Worm (Caenorhabditis elegans) whole organism, L2 larva: ENCODE data around the gene Y17G9B.8.

Source experiments
- C34F6.9 ChIP-seq: fragments of 150-350 bp; optimal IDR thresholded peaks from 2 replicates; lab custom pipeline; 2014; ENCODE audit warnings: missing biosample characterization, missing genetic modification characterization
- F13H6.1 ChIP-seq: sonication (generic microtip); optimal IDR thresholded peaks from 2 replicates; lab custom pipeline; 2016; ENCODE audit warnings: missing genetic modification characterization, missing compliant biosample characterization
- Y55F3AM.14 ChIP-seq: fragments of 200-800 bp; sonication (Bioruptor generic); optimal IDR thresholded peaks from 2 replicates; lab custom pipeline; 2018; ENCODE audit warnings: mild to moderate bottlenecking, missing genetic modification characterization, missing compliant biosample characterization
- alr-1 ChIP-seq: fragments of 150-350 bp; optimal IDR thresholded peaks from 2 replicates; lab custom pipeline; 2014; ENCODE audit warnings: missing biosample characterization, missing genetic modification characterization
- aly-2 ChIP-seq: fragments of 150-350 bp; optimal IDR thresholded peaks from 2 replicates; lab custom pipeline; 2014; ENCODE audit warnings: missing biosample characterization, missing genetic modification characterization
- ama-1 ChIP-seq: fragments of 150-350 bp; optimal IDR thresholded peaks from 2 replicates; lab custom pipeline; 2018; ENCODE audit warnings: inconsistent platforms
- blmp-1 ChIP-seq: sonication (generic microtip); optimal IDR thresholded peaks from 2 replicates; lab custom pipeline; 2017; ENCODE audit warnings: missing genetic modification characterization, mild to moderate bottlenecking, missing compliant biosample characterization, antibody characterized with exemption, moderate library complexity; ENCODE audit not compliant: insufficient read depth
- ceh-16 ChIP-seq: fragments of 150-350 bp; optimal IDR thresholded peaks from 2 replicates; lab custom pipeline; 2014; ENCODE audit warnings: missing biosample characterization, missing genetic modification characterization
- ceh-82 ChIP-seq: fragments of 150-350 bp; optimal IDR thresholded peaks from 2 replicates; lab custom pipeline; 2014; ENCODE audit warnings: missing biosample characterization, missing genetic modification characterization
- crh-2 ChIP-seq: sonication (generic microtip); optimal IDR thresholded peaks from 2 replicates; lab custom pipeline; 2017; ENCODE audit warnings: missing biosample characterization, missing genetic modification characterization
- dmd-4 ChIP-seq: sonication (generic microtip); optimal IDR thresholded peaks from 2 replicates; lab custom pipeline; 2017; ENCODE audit warnings: missing biosample characterization, missing genetic modification characterization
- egl-27 ChIP-seq: sonication (generic microtip); optimal IDR thresholded peaks from 3 replicates; lab custom pipeline; 2017; ENCODE audit warnings: missing biosample characterization, missing genetic modification reagents, missing genetic modification characterization
- elt-1 ChIP-seq: fragments of 150-350 bp; optimal IDR thresholded peaks from 2 replicates; lab custom pipeline; 2014; ENCODE audit warnings: missing biosample characterization, missing genetic modification characterization
- gmeb-1 ChIP-seq: fragments of 150-350 bp; optimal IDR thresholded peaks from 2 replicates; lab custom pipeline; 2014; ENCODE audit warnings: missing biosample characterization, missing genetic modification characterization
- lin-11 ChIP-seq: fragments of 150-350 bp; sonication (generic microtip); optimal IDR thresholded peaks from 2 replicates; lab custom pipeline; 2014; ENCODE audit warnings: missing biosample characterization, missing genetic modification characterization, inconsistent platforms, mixed read lengths
- lin-13 ChIP-seq: fragments of 150-350 bp; optimal IDR thresholded peaks from 2 replicates; lab custom pipeline; 2014; ENCODE audit warnings: missing biosample characterization, missing genetic modification reagents, missing genetic modification characterization
- lsy-2 ChIP-seq, 2 experiments: fragments of 150-350 bp in 1 of 2; sonication (generic microtip) in 1 of 2; optimal IDR thresholded peaks; 2 replicates each; lab custom pipeline; 2014 to 2017; ENCODE audit warnings: missing biosample characterization in 2 of 2, missing genetic modification characterization in 2 of 2
- mdl-1 ChIP-seq, 2 experiments: fragments of 150-350 bp in 1 of 2; sonication (generic microtip) in 1 of 2; optimal IDR thresholded peaks; 2 replicates each; lab custom pipeline; 2017; ENCODE audit warnings: missing biosample characterization in 2 of 2, missing genetic modification characterization in 2 of 2
- nhr-11 ChIP-seq: fragments of 150-350 bp; optimal IDR thresholded peaks from 2 replicates; lab custom pipeline; 2014; ENCODE audit warnings: missing biosample characterization, missing genetic modification characterization
- nhr-129 ChIP-seq: fragments of 150-350 bp; optimal IDR thresholded peaks from 2 replicates; lab custom pipeline; 2014; ENCODE audit warnings: missing biosample characterization, missing genetic modification characterization
- nhr-21 ChIP-seq: fragments of 150-350 bp; optimal IDR thresholded peaks from 2 replicates; lab custom pipeline; 2014; ENCODE audit warnings: missing biosample characterization, missing genetic modification characterization
- nhr-23 ChIP-seq: fragments of 150-350 bp; optimal IDR thresholded peaks from 2 replicates; lab custom pipeline; 2014; ENCODE audit warnings: missing biosample characterization, missing genetic modification reagents, missing genetic modification characterization
- nhr-237 ChIP-seq: fragments of 150-350 bp; optimal IDR thresholded peaks from 2 replicates; lab custom pipeline; 2014; ENCODE audit warnings: missing biosample characterization, missing genetic modification characterization
- nhr-25 ChIP-seq: fragments of 150-350 bp; sonication (generic microtip); optimal IDR thresholded peaks from 3 replicates; lab custom pipeline; 2014; ENCODE audit warnings: missing biosample characterization, missing genetic modification characterization
- sem-4 ChIP-seq: fragments of 150-350 bp; optimal IDR thresholded peaks from 2 replicates; lab custom pipeline; 2014; ENCODE audit warnings: missing biosample characterization, missing genetic modification reagents, missing genetic modification characterization
- skn-1 ChIP-seq: sonication (generic microtip); optimal IDR thresholded peaks from 2 replicates; lab custom pipeline; 2017; ENCODE audit warnings: missing biosample characterization, missing genetic modification characterization
- sma-3 ChIP-seq: sonication (generic microtip); optimal IDR thresholded peaks from 2 replicates; lab custom pipeline; 2016; ENCODE audit warnings: missing genetic modification reagents, missing genetic modification characterization, missing compliant biosample characterization
- sma-9 ChIP-seq, 2 experiments: fragments of 150-350 bp in 1 of 2; sonication (generic microtip) in 1 of 2; optimal IDR thresholded peaks; 2 replicates each; lab custom pipeline; 2014 to 2016; ENCODE audit warnings: missing genetic modification characterization in 2 of 2, mild to moderate bottlenecking in 1 of 2, missing biosample characterization in 1 of 2, missing compliant biosample characterization in 1 of 2, missing genetic modification reagents in 1 of 2, moderate library complexity in 1 of 2
- snpc-4 ChIP-seq: fragments of 150-350 bp; optimal IDR thresholded peaks from 2 replicates; lab custom pipeline; 2014; ENCODE audit warnings: missing biosample characterization, missing genetic modification characterization
- unc-55 ChIP-seq: fragments of 150-350 bp; sonication (generic microtip); optimal IDR thresholded peaks from 3 replicates; lab custom pipeline; 2014; ENCODE audit warnings: missing biosample characterization, missing genetic modification reagents, missing genetic modification characterization
- ztf-11 ChIP-seq: sonication (generic microtip); optimal IDR thresholded peaks from 2 replicates; lab custom pipeline; 2017; ENCODE audit warnings: missing biosample characterization, missing genetic modification characterization

Y17G9B.8 gene

ce11 chrIV:4758659-4759058, at the start of gene Y17G9B.8:
Gene Y17G9B.8 (minus strand): TSS chrIV:4758840.
- TF ChIP-seq ceh-16 (no peak), lsy-2 (tag; optimal IDR thresholded peaks at IDR 0.05; lab: Kevin White, UChicago) (peak in 1 of 2 experiments; percentile 24)

- TF ChIP-seq elt-1 (tag; lab: Kevin White, UChicago) (no peak), alr-1 (tag; lab: Kevin White, UChicago) (no peak), mdl-1 (tag; optimal IDR thresholded peaks at IDR 0.05; lab: Kevin White, UChicago) (no peak), Y55F3AM.14 (GFP tag; lab: Kevin White, UChicago) (no peak), dmd-4 (tag; lab: Kevin White, UChicago) (no peak)
Observed at ce11 chrIV:4807219-4807618, 48.6 kb upstream of the Y17G9B.8 start, which contains the start of gene H06H21.11. Gene H06H21.11 (minus strand): TSS chrIV:4807319.

DNA sequence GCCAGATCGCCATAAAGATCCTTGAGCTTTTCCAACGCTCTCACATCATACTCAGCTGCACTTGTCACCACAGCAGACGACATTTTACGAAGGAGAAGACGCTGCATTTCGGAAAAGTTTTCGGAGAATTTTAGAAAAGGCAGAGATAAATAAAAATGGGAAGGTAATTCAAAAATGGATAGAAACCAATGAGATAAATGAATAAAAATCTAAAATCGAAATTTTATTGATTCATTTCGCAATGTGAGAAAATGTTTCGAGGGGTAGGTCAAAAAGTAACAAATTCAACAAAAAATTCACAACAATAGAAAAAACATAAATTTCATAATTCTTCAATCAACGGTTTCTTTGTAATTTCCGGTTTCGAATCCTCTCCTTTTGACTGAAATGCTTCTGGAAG, 47.8 kb upstream of the Y17G9B.8 start, which contains the start of gene dpf-5:
TSS of gene dpf-5 (minus strand) at position 101 of the 400 bp plus-strand sequence.
- TF ChIP-seq aly-2 (tag; lab: Kevin White, UChicago) (no peak), sem-4 (tag; lab: Kevin White, UChicago) (no peak), Y55F3AM.14 (GFP tag; lab: Kevin White, UChicago) (no peak), nhr-23 (tag; lab: Kevin White, UChicago) (no peak), dmd-4 (tag; lab: Kevin White, UChicago) (no peak), blmp-1 (no peak)

DNA sequence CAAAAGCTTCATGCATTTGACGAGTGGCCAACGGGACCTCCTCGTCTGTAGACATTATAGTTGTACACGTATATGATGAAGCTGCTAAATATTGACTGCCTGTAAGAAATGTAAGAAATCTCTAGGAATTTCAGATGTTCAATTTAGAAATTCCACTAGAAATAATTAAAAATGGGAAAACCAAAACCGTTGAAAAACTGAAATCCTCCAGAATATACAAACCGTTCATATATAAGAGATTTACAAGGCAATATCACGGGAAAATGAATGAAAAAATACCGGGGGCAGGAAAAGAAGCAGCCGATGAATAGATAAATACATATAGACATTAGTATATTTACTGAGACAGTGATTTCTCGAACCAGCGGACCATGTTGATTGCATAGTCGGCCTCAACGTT, 43.9 kb upstream of the Y17G9B.8 start, which contains the start of gene dpf-7:
TSS of gene dpf-7 (minus strand) at position 101 of the 400 bp plus-strand sequence.
- TF ChIP-seq aly-2 (tag; lab: Kevin White, UChicago), result no peak
- no peak for TF ChIP-seq skn-1
- TF ChIP-seq ztf-11, result no peak
- no peak for TF ChIP-seq unc-55 (GFP tag; lab: Kevin White, UChicago)
- TF ChIP-seq nhr-129 (tag; lab: Kevin White, UChicago), result no peak
- no peak for TF ChIP-seq dmd-4 (tag; lab: Kevin White, UChicago)
- TF ChIP-seq snpc-4 (tag; lab: Kevin White, UChicago), result no peak
- no peak for TF ChIP-seq ceh-82 (tag; lab: Kevin White, UChicago)
- no peak for TF ChIP-seq sma-9 (GFP tag; optimal IDR thresholded peaks at IDR 0.05; lab: Kevin White, UChicago)
- no peak for TF ChIP-seq sma-9 (tag; optimal IDR thresholded peaks at IDR 0.05; lab: Kevin White, UChicago)
- TF ChIP-seq sem-4 (tag; lab: Kevin White, UChicago), result no peak
- TF ChIP-seq nhr-25 (tag; lab: Kevin White, UChicago), result no peak

DNA sequence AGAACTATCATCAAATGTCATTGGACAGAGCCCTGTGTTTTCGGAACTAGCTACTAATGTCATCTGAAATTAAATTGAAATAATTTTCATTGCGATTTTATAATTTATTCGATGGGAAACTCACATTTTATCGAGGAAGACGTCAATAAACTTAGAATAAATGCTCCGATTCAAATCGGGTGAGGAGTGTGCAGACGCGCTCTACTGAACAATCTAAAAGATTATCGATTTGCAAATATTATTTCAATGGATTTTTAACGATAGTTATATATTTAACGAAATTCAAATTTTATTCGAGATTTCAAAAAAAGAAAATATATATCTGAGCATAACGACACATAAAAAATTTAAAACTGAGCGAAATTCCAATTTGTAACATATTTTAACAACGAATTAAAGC, 40.5 kb upstream of the Y17G9B.8 start, which contains the start of gene eor-1:
TSS of gene eor-1 (minus strand) at position 65 of the 400 bp plus-strand sequence.
- TF ChIP-seq nhr-11 (tag; lab: Kevin White, UChicago) (no peak), egl-27 (tag; lab: Kevin White, UChicago) (no peak), nhr-21 (tag; lab: Kevin White, UChicago) (no peak), crh-2 (tag; lab: Kevin White, UChicago) (peak; percentile 11), lsy-2 (tag; optimal IDR thresholded peaks at IDR 0.05; lab: Kevin White, UChicago) (peak; percentile 37 to 80), C34F6.9 (peak; percentile 75), gmeb-1 (peak; percentile 3), sma-3 (peak; percentile 25), lin-13 (GFP tag; lab: Kevin White, UChicago) (peak; percentile 48), unc-55 (GFP tag; lab: Kevin White, UChicago) (peak; percentile 72), skn-1 (no peak)

- TF ChIP-seq blmp-1 (no peak), snpc-4 (tag; lab: Kevin White, UChicago) (no peak), nhr-237 (tag; lab: Kevin White, UChicago) (no peak), sma-3 (no peak), nhr-129 (tag; lab: Kevin White, UChicago) (no peak), F13H6.1 (no peak), ama-1 (lab: Kevin White, UChicago) (no peak), crh-2 (tag; lab: Kevin White, UChicago) (no peak), lin-11 (no peak), lin-13 (GFP tag; lab: Kevin White, UChicago) (no peak)
Observed at ce11 chrIV:4795111-4795510, 36.5 kb upstream of the Y17G9B.8 start.
